Worm (Caenorhabditis elegans) whole organism, L4/young adult: ENCODE results near the gene F46C5.6.

Experiments
- W03F9.2 ChIP-seq: fragments of 150-350 bp; optimal IDR thresholded peaks from 2 replicates; lab custom pipeline; 2014; ENCODE audit warnings: missing biosample characterization, missing genetic modification characterization
- dao-5 ChIP-seq: sonication (generic microtip); optimal IDR thresholded peaks from 2 replicates; lab custom pipeline; 2016; ENCODE audit warnings: missing genotype, missing genetic modification characterization, moderate library complexity, missing compliant biosample characterization
- him-1 ChIP-seq: sonication (generic microtip); optimal IDR thresholded peaks from 2 replicates; lab custom pipeline; 2016; ENCODE audit warnings: missing genotype, missing genetic modification reagents, missing genetic modification characterization, missing compliant biosample characterization

The F46C5.6 gene

DNA sequence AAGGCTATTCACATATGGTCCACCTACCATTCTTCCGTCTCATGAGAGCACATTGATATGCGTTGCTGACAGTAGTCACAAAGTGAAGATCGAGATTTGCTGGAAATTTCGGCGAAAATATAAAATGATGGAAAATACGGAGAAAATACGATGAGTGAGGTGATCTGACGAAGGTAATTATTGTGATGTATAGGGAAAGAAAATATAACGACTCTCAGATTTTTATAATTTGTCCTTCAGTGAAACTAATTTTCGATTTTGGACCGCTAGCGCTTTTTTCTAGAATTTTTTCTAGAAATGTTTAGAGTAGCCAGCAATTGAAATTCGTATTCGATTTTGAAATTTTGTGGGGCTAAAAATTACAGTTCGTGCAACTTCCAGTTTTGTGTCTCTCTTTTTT is 15.1 kb downstream of the F46C5.6 start, which contains the start of gene F46C5.2:
Gene F46C5.2, minus strand, starts transcription at position 101 of the 400 bp plus-strand sequence.
- TF ChIP-seq dao-5 (no peak), W03F9.2 (tag; lab: Kevin White, UChicago) (no peak), him-1 (tag; lab: Kevin White, UChicago) (no peak)

DNA sequence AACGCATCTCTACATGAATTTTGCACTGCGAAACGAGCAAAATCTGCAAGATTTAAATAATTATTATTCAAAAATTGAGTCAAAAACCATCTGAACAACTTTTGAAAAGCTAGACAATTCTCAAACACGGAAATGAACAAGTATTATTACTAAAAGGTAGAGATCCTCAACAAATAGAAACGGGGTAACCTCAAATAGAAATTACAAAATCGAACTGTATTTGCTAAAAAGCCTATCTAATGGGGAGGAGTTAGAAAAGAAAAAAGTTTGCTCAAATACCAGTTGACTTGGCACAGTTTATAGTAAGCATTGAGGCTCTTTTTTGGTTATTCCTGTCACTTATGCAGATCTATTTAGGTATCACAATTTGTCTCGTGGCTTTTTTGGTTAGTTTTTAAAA is 18.5 kb downstream of the F46C5.6 start, which contains the start of gene nas-25:
Gene nas-25, plus strand, starts transcription at position 301 of the 400 bp plus-strand sequence.
- TF ChIP-seq him-1 (tag; lab: Kevin White, UChicago): no peak
- no peak for TF ChIP-seq W03F9.2 (tag; lab: Kevin White, UChicago)
- TF ChIP-seq dao-5: no peak

DNA sequence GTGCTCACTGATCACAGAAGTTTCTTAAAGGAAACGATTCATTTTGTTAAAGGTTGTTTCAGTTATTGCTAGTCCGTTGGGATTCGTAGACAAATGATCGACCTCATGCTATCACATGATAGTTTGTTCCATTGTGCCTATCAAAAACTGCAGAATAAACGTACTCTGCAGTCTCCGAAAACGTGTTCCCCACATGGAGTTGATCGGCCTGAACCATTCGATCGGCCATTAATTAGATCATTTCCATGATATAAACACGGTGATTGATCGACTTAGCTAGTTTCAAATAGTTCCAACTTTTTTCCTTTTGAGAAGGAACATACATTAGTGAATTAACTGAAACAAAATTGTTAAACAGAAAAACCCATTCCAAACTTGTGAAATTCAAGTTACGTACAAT is 21.6 kb downstream of the F46C5.6 start:
- no peak for TF ChIP-seq dao-5
- TF ChIP-seq W03F9.2 (tag; lab: Kevin White, UChicago): no peak
- TF ChIP-seq him-1 (tag; lab: Kevin White, UChicago): no peak

DNA sequence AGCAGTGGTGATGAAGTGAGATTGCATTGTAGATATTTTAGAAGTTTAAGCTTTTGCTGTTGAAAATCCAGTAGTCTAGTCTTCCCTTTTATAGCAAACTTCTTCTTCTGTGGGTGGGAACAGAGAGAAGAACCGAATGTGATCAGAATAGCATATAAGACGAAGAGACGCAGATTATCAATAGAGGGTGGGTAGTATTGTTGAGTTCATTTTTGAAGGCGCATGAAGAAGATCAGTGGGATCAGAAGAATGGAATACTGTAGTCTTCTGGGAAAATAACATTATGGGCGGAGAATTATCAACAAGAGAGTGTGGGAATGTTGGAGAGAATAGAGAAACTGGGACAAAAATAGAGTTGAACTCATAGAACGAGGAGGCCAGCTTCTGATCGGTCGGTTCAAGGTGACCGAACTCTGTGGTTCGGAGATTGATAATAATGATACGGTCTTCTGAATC is 23.1 kb downstream of the F46C5.6 start, which contains the start of gene F46C5.1:
Gene F46C5.1, minus strand, starts transcription at position 51 of the 456 bp plus-strand sequence.
- no peak for TF ChIP-seq W03F9.2 (tag; lab: Kevin White, UChicago)
- TF ChIP-seq dao-5: no peak
- no peak for TF ChIP-seq him-1 (tag; lab: Kevin White, UChicago)

DNA sequence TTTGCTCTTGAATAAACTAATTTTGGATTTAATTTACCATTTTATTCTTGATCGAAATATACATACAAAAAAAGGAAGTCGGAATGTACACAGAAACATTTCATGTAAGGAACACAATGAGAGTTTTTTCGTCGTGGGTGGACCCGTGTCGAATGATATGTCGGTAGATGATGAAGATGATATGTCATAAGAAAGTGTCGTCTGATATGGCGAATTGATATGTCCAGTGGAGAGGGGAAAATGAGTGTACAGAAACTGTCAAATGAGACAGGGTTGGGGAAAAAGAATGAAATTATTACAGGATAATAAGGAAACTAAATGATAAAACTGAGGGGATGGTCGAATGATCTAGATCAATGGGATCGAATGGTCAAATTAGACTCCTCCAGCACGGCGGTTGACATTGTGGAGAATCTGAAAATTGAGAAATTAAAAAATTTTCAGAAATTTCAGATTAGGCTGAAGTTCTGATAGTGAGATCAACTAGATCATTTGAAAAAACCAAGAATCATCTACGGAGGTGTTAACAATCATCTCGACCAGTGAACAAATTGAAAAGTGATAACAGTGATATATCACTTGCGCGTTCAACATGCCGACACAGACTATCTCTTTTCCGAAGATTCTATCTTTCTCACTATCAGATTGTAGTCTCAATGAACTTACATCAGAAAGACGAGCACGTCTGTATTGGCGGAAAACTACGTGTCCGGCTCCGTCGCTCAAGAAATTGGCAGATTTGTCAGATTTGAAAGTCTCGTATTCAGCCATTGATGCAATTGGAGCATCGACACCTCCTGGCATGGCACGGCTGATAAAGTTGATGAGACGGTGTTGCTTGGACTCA is 24.0 kb downstream of the F46C5.6 start:
- TF ChIP-seq W03F9.2 (tag; lab: Kevin White, UChicago) (no peak), him-1 (tag; lab: Kevin White, UChicago) (no peak), dao-5 (no peak)

DNA sequence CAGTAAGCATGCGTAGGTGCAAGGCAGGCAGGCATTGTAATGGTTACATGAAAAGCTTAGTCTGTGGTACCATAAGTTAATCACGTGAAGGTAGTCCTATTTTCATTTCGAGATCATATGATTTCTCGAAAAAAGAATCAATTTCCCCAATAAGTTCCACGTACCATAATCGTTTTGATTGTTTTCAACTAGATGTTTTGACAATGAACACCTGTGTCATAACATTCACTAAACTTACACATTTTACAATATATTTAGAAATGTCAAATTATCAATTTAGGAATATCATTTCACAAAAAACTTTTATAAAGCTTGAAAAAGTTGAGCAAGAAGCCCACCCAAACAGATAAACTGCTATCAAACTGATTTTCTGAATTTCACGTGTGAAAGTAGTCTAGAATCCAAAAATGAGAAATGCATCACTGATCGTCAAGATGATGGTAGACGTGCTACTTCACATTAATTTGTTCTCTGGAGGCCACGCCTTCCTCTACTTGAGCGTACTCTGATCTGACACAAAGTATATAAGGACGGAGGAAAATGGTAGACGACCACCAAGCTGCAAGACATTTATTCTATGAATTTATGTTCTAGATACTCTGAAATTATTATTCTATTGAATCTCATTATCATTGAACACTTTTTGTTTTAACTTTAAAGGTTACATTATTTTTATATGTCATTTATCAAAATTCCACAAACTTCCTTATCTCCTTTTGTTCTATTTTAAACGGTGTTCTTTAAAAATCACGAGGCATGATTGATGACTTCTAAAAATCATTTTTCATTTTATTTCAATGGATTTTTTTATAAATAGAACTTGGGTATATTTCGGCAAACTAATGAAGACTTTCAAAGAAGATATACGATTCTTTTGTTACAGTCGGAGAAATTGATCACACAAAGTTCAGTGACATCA is 25.1 kb downstream of the F46C5.6 start, which contains the start of gene F46C5.10:
Gene F46C5.10, minus strand, starts transcription at position 51 of the 919 bp plus-strand sequence.
- TF ChIP-seq W03F9.2 (tag; lab: Kevin White, UChicago): no peak
- TF ChIP-seq him-1 (tag; lab: Kevin White, UChicago): no peak
- TF ChIP-seq dao-5: no peak

DNA sequence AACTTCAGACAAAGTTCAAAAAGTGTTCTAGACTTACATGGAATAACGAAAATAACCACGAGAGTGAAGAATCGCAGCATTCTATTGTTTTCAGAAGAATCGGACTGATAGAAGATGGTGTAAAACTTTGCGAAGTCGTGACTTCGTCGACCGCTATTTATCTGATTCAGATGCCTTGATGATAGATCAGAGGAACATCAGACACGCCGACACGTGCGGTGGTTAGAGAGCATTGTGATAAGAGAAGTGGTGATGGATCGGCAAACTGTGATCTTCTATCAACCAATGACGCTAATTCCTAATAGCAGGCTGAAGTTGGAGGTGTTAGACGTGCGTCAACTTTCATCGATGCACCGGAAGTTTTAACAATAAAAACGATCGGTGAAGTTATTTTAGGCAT is 26.1 kb downstream of the F46C5.6 start:
- TF ChIP-seq dao-5 (no peak), W03F9.2 (tag; lab: Kevin White, UChicago) (no peak)

DNA sequence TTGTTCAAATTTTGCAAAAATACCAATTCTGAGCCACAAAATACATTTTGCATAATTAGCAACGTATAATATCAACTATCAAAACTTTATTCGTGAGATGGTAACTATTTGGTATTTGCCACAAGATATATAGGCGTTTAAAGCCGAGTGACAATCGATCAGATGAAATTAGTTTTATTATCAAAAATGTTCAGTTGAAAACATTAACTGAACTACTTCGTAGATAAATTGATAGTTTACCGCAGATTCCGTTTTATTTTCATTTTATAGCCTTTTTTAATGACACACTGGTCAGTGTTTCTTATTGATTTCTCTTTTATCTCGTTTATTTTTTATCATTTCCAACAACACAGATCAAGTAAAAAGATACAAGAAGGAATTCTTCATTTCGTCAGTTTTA is 27.1 kb downstream of the F46C5.6 start:
- TF ChIP-seq dao-5 (no peak), W03F9.2 (tag; lab: Kevin White, UChicago) (no peak)

DNA sequence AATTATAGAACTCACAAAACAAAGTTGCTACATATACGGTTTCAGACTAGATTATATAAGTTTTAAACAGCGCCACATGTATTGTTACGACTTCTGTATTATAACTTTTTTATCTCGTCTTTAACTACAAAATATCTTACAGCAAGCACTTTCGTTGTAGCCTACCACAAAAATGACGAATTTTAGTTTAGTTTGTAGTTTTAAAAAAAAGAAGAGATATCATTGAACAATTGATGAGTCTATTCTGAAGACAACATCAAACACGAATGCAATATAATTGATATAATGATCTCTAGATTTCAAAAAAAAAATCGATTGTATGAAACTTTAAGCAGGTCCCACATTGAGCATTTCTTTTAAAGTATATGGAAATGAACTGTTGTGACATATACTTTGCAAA is 30.1 kb downstream of the F46C5.6 start:
- TF ChIP-seq W03F9.2 (tag; lab: Kevin White, UChicago) (no peak), dao-5 (no peak), him-1 (tag; lab: Kevin White, UChicago) (no peak)

DNA sequence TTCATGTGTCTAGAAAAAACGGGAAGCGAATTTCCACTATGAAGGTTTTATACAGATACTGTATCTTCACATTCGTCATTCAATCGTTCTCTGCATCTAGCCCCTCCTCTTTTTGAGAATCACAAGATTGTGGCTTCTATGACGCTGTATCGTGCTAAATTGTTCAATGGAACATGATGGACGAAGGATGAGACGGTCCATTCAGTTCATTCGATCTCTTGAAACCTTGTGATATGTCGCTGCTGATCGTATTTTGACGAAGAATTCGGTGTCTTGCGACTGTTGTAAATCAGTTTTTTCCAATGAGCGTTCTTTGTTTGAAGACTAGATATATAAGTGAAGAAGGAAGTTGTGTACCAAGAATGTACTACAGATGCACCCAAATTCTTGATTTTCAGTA is 30.7 kb downstream of the F46C5.6 start:
- TF ChIP-seq him-1 (tag; lab: Kevin White, UChicago) (no peak), W03F9.2 (tag; lab: Kevin White, UChicago) (no peak), dao-5 (no peak)

DNA sequence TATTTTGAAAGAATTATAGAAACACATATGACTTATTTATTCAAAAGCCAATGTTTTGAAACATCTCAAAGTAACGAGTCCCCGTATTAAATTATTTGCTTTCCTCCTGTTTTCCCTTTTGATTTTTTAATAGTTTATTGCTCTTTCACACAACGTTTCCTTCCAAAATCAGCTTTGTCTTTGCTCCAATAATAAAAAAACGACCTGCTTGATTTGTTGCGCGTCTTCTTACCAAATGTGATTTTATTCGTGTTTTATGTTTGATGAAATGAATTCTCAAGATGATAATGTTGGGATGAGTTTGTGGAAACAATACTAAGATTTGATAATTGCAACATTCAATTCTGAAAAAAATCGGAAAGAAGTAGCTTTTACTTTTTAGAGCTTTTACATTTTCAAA is 32.0 kb downstream of the F46C5.6 start:
- TF ChIP-seq him-1 (tag; lab: Kevin White, UChicago): no peak
- TF ChIP-seq dao-5: no peak
- TF ChIP-seq W03F9.2 (tag; lab: Kevin White, UChicago): no peak

DNA sequence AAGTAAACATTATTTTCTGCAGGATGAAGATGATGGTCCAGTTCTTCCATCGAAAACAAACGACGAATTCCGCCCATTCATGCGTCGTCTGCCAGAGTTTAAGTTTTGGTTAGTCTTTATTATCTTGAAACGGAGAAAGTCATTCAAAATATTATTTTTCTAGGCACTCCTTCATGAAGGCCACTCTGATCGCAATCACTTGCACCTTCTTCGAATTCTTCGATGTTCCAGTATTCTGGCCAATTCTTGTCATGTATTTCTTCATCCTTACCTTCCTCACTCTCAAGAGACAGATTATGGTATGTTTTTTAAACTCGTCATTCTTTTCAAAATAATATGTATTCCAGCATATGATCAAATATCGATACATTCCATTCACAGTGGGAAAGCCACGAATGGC is 32.5 kb downstream of the F46C5.6 start:
- TF ChIP-seq him-1 (tag; lab: Kevin White, UChicago) (no peak), dao-5 (no peak), W03F9.2 (tag; lab: Kevin White, UChicago) (no peak)

DNA sequence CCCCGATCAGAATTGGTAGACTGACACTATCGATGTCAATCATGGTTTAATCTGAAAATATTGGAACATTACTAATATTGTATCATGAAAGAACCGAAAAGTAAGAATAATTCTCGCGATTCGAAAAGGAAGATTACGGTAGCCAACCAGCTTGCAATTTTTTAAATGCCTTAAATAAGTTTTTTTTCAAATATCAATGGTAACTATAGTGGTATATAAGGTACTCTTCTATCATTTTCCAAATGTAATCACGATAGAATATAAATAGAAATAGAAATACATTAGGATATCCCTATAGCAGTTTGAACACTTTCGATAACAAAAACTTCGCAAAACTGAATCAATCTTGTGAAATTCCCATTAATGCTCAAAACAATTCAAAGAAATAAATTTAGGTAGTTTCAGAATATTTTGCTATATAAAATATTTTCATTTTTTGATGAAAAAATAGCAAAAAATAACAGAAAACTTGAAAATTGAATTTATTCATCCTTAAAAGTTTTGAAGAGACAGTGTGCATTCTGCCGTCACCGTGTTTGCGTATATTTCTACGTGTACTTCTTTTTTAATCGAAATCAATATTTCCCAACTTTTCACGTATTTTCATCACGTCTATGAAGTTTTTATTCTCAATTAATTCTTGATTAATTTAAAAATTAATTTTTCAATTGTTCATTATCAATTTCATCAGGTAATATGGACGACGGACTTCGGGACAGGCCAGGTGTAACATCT is 33.5 kb downstream of the F46C5.6 start, which contains the start of the genes F46C5.9 and rer-1:
Gene F46C5.9, minus strand, starts transcription at position 51 of the 735 bp plus-strand sequence.
Gene rer-1, plus strand, starts transcription at position 692 of the 735 bp plus-strand sequence.
- TF ChIP-seq W03F9.2 (tag; lab: Kevin White, UChicago): peak; percentile 60
- TF ChIP-seq dao-5: no peak
- TF ChIP-seq him-1 (tag; lab: Kevin White, UChicago): no peak
